Fruit fly (Drosophila melanogaster): Measurements from ENCODE around the gene CG31635.
A peak's percentile ranks its signal among the peaks of the same experiment; 100 is the strongest.

CG31635 gene

dm6 chr2L:6601018-6601505 lies 47.9 kb downstream of the CG31635 start, which contains the start of gene Dpp10 (continued):
- TF ChIP-seq pum (GFP tag; optimal IDR thresholded peaks at IDR 0.05) (peak; percentile 37), CG18262 (tag; optimal IDR thresholded peaks at IDR 0.05) (peak; percentile 71), CG15514 (GFP tag; optimal IDR thresholded peaks at IDR 0.05) (peak; percentile 85), CG7745 (tag; optimal IDR thresholded peaks at IDR 0.05) (no peak), Fer1 (GFP tag; optimal IDR thresholded peaks at IDR 0.05) (peak; percentile 97), NfI (GFP tag; optimal IDR thresholded peaks at IDR 0.05) (peak; percentile 92), Bteb2 (GFP tag; optimal IDR thresholded peaks at IDR 0.05) (peak; percentile 91), CG10209 (GFP tag; optimal IDR thresholded peaks at IDR 0.05) (peak; percentile 91), CG2199 (GFP tag; IDR thresholded peaks at IDR 0.05) (no peak; the same call in 2 of the 3 replicates), jigr1 (GFP tag; IDR thresholded peaks at IDR 0.05) (peak; percentile 90), pzg (GFP tag; optimal IDR thresholded peaks at IDR 0.05) (peak; percentile 13), CG17802 (tag; optimal IDR thresholded peaks at IDR 0.05) (peak; percentile 3), Dref (GFP tag; IDR thresholded peaks at IDR 0.05) (peak; percentile 29), CG11398 (GFP tag; optimal IDR thresholded peaks at IDR 0.05) (peak; percentile 75), gsb (GFP tag; IDR thresholded peaks at IDR 0.05) (peak; percentile 94), Hr78 (GFP tag; optimal IDR thresholded peaks at IDR 0.05) (no peak), eve (GFP tag; optimal IDR thresholded peaks at IDR 0.05) (peak in 1 of 2 experiments; percentile 86), CG14667 (GFP tag; IDR thresholded peaks at IDR 0.05) (peak; percentile 94), CG12236 (GFP tag; optimal IDR thresholded peaks at IDR 0.05) (peak; percentile 59), CG33213 (GFP tag; optimal IDR thresholded peaks at IDR 0.05) (peak; percentile 74), CrebB (tag; optimal IDR thresholded peaks at IDR 0.05) (peak; percentile 90), CG10267 (tag; optimal IDR thresholded peaks at IDR 0.05) (peak; percentile 64), tio (GFP tag; optimal IDR thresholded peaks at IDR 0.05) (peak; percentile 86), zfh1 (GFP tag; IDR thresholded peaks at IDR 0.05) (peak; percentile 85), CG1832 (GFP tag; optimal IDR thresholded peaks at IDR 0.05) (no peak), CG6765 (GFP tag; optimal IDR thresholded peaks at IDR 0.05) (peak; percentile 85), chinmo (GFP tag; IDR thresholded peaks at IDR 0.05; ENCODE audit: partially characterized antibody) (no peak), ash1 (GFP tag; optimal IDR thresholded peaks at IDR 0.05) (peak; percentile 1), CG12219 (GFP tag; optimal IDR thresholded peaks at IDR 0.05) (peak; percentile 86), CG4707 (GFP tag; optimal IDR thresholded peaks at IDR 0.05) (peak; percentile 59), bab2 (GFP tag; optimal IDR thresholded peaks at IDR 0.05) (peak; percentile 88), CG8089 (GFP tag; optimal IDR thresholded peaks at IDR 0.05) (peak; percentile 71), CG1024 (GFP tag; IDR thresholded peaks at IDR 0.05) (peak; percentile 79), CG10462 (GFP tag; optimal IDR thresholded peaks at IDR 0.05) (peak; percentile 77), HHEX (GFP tag; optimal IDR thresholded peaks at IDR 0.05) (peak; percentile 93), CG17359 (tag; optimal IDR thresholded peaks at IDR 0.05) (peak; percentile 89), CG32767 (GFP tag; IDR thresholded peaks at IDR 0.05) (peak; percentile 95), phol (tag; optimal IDR thresholded peaks at IDR 0.05) (peak; percentile 75), CG6175 (GFP tag; IDR thresholded peaks at IDR 0.05) (peak; percentile 94), twi (tag; optimal IDR thresholded peaks at IDR 0.05) (peak; percentile 44), eyg (GFP tag; optimal IDR thresholded peaks at IDR 0.05) (peak; percentile 85), Dfd (GFP tag; optimal IDR thresholded peaks at IDR 0.05) (no peak), CG11504 (tag; optimal IDR thresholded peaks at IDR 0.05) (peak; percentile 91), NC2α (GFP tag; optimal IDR thresholded peaks at IDR 0.05) (peak; percentile 30), CG10274 (GFP tag; optimal IDR thresholded peaks at IDR 0.05) (peak; percentile 70), row (GFP tag; IDR thresholded peaks at IDR 0.05) (peak; percentile 98), tap (tag; optimal IDR thresholded peaks at IDR 0.05) (peak; percentile 79), kah (GFP tag; optimal IDR thresholded peaks at IDR 0.05) (peak; percentile 60), Poxn (GFP tag; IDR thresholded peaks at IDR 0.05) (peak; percentile 95), D19B (GFP tag; optimal IDR thresholded peaks at IDR 0.05) (peak; percentile 76)

Data from whole organism, embryonic.